Fruit fly (Drosophila melanogaster): ENCODE data around the gene Cp15.

The Cp15 gene

DNA sequence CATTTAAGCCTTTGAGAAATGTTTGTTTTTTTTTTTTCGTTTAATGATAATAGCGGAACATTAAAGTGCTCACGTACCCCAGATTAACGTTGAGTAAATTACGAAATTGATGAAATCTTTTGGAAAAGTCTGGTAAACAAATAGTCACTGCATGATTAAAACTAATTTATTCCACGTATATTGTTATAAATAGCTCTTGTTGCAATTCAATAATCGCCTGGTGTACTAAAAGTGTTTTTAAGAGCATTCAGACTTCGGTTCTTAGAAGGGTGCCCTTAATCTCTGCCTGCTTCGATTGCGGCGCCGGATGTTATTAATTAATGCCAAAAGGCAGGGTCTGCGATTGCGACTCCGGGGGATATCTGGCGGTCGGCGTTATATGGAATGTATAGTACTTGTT, 19.4 kb upstream of the Cp15 start (continued):
- TF ChIP-seq sens-2 (GFP tag; IDR thresholded peaks at IDR 0.05): no peak
- no peak for TF ChIP-seq Poxn (GFP tag; IDR thresholded peaks at IDR 0.05)
- TF ChIP-seq aop (GFP tag; IDR thresholded peaks at IDR 0.05): no peak
- TF ChIP-seq Hmx (GFP tag; optimal IDR thresholded peaks at IDR 0.05): no peak
- TF ChIP-seq dmrt99B (tag; optimal IDR thresholded peaks at IDR 0.05): no peak
- TF ChIP-seq abd-A (tag; optimal IDR thresholded peaks at IDR 0.05): no peak
- no peak for TF ChIP-seq CG15601 (tag; optimal IDR thresholded peaks at IDR 0.05)

dm6 chr3L:8712913-8713312, 15.4 kb upstream of the Cp15 start:
- TF ChIP-seq CG2678 (tag; optimal IDR thresholded peaks at IDR 0.05) (peak; percentile 56), Hr51 (GFP tag; optimal IDR thresholded peaks at IDR 0.05) (peak in 1 of 2 experiments; percentile 43), CG10267 (tag; optimal IDR thresholded peaks at IDR 0.05) (peak; percentile 46), GATAe (GFP tag; conservative IDR thresholded peaks at IDR 0.05) (no peak), CG15514 (GFP tag; optimal IDR thresholded peaks at IDR 0.05) (no peak), gt (GFP tag; IDR thresholded peaks at IDR 0.05) (no peak), pan (optimal IDR thresholded peaks at IDR 0.05) (no peak), pan (GFP tag; optimal IDR thresholded peaks at IDR 0.05 in 1 of 2, IDR thresholded peaks at IDR 0.05 in 1 of 2) (no peak), CG33213 (GFP tag; optimal IDR thresholded peaks at IDR 0.05) (no peak), CG4424 (GFP tag; optimal IDR thresholded peaks at IDR 0.05) (no peak), sc (optimal IDR thresholded peaks at IDR 0.05) (no peak), sc (GFP tag; optimal IDR thresholded peaks at IDR 0.05) (no peak), CG4854 (GFP tag; optimal IDR thresholded peaks at IDR 0.05) (no peak), Camta (GFP tag; optimal IDR thresholded peaks at IDR 0.05) (no peak), CG17802 (tag; optimal IDR thresholded peaks at IDR 0.05) (no peak), sens (GFP tag) (peak; percentile 20), Rx (GFP tag; IDR thresholded peaks at IDR 0.05) (no peak), NC2α (GFP tag; optimal IDR thresholded peaks at IDR 0.05) (no peak), Mad (GFP tag; optimal IDR thresholded peaks at IDR 0.05) (no peak), CG15696 (tag; optimal IDR thresholded peaks at IDR 0.05) (peak; percentile 45), shn (GFP tag; optimal IDR thresholded peaks at IDR 0.05) (no peak), Hmr (GFP tag; optimal IDR thresholded peaks at IDR 0.05) (no peak), al (GFP tag; IDR thresholded peaks at IDR 0.05) (no peak), ro (GFP tag; IDR thresholded peaks at IDR 0.05) (no peak), CG11456 (GFP tag; IDR thresholded peaks at IDR 0.05) (no peak), CG7963 (GFP tag; IDR thresholded peaks at IDR 0.05; ENCODE audit: partially characterized antibody) (no peak), CG8388 (GFP tag; optimal IDR thresholded peaks at IDR 0.05) (peak; percentile 24), sr (GFP tag; IDR thresholded peaks at IDR 0.05) (no peak), CTCF (GFP tag; optimal IDR thresholded peaks at IDR 0.05) (no peak), Med (GFP tag) (peak; percentile 53), Taf1 (GFP tag; IDR thresholded peaks at IDR 0.05) (no peak), CG17612 (GFP tag; IDR thresholded peaks at IDR 0.05) (no peak), CG2875 (GFP tag; optimal IDR thresholded peaks at IDR 0.05) (no peak), CG17385 (GFP tag; optimal IDR thresholded peaks at IDR 0.05) (no peak), Ets65A (GFP tag) (no peak), Sry-β (GFP tag; optimal IDR thresholded peaks at IDR 0.05) (no peak), CG15073 (GFP tag; optimal IDR thresholded peaks at IDR 0.05) (no peak), CG15601 (tag; optimal IDR thresholded peaks at IDR 0.05) (no peak), wek (GFP tag; optimal IDR thresholded peaks at IDR 0.05) (no peak), tx (GFP tag; optimal IDR thresholded peaks at IDR 0.05) (no peak), emc (GFP tag; optimal IDR thresholded peaks at IDR 0.05) (no peak), mld (GFP tag; IDR thresholded peaks at IDR 0.05; ENCODE audit: partially characterized antibody) (no peak), en (GFP tag; optimal IDR thresholded peaks at IDR 0.05) (no peak), CG17328 (GFP tag; IDR thresholded peaks at IDR 0.05) (no peak), pb (GFP tag; optimal IDR thresholded peaks at IDR 0.05) (no peak), Chrac-16 (GFP tag; optimal IDR thresholded peaks at IDR 0.05) (no peak)

Data from whole organism, embryonic.